Worm (Caenorhabditis elegans) whole organism, mixed stage, embryonic: ENCODE results near the gene F21H7.3.

ENCODE experiments used
- bed-3 ChIP-seq: fragments of 200-800 bp; sonication (Bioruptor generic); optimal IDR thresholded peaks from 3 replicates; lab custom pipeline; 2018; ENCODE audit warnings: mild to moderate bottlenecking, missing genetic modification characterization, moderate library complexity, missing compliant biosample characterization
- blmp-1 ChIP-seq: fragments of 150-350 bp; optimal IDR thresholded peaks from 2 replicates; lab custom pipeline; 2014; ENCODE audit warnings: missing biosample characterization, missing genetic modification characterization
- lsy-2 ChIP-seq: fragments of 150-350 bp; optimal IDR thresholded peaks from 2 replicates; lab custom pipeline; 2014; ENCODE audit warnings: missing biosample characterization, missing genetic modification characterization
- nhr-12 ChIP-seq: fragments of 150-350 bp; optimal IDR thresholded peaks from 2 replicates; lab custom pipeline; 2014; ENCODE audit warnings: missing biosample characterization, missing genetic modification characterization
- nhr-237 ChIP-seq: fragments of 150-350 bp; optimal IDR thresholded peaks from 2 replicates; lab custom pipeline; 2014; ENCODE audit warnings: missing biosample characterization, missing genetic modification characterization
- nhr-76 ChIP-seq: sonication (generic microtip); optimal IDR thresholded peaks from 2 replicates; lab custom pipeline; 2017; ENCODE audit warnings: missing biosample characterization, missing genetic modification characterization
- pha-4 ChIP-seq: fragments of 150-350 bp; optimal IDR thresholded peaks from 2 replicates; lab custom pipeline; 2018; ENCODE audit warnings: missing biosample characterization, missing genetic modification reagents, missing genetic modification characterization
- sptf-1 ChIP-seq: sonication (generic microtip); optimal IDR thresholded peaks from 2 replicates; lab custom pipeline; 2017; ENCODE audit warnings: mild to moderate bottlenecking, missing genetic modification characterization, moderate library complexity, missing compliant biosample characterization
- unc-120 ChIP-seq: sonication (generic microtip); optimal IDR thresholded peaks from 2 replicates; lab custom pipeline; 2017; ENCODE audit warnings: missing genetic modification characterization, missing compliant biosample characterization; ENCODE audit not compliant: poor library complexity, severe bottlenecking
- unc-39 ChIP-seq: fragments of 150-350 bp; optimal IDR thresholded peaks from 2 replicates; lab custom pipeline; 2014; ENCODE audit warnings: missing biosample characterization, missing genetic modification characterization
- unc-62 ChIP-seq: fragments of 150-350 bp; optimal IDR thresholded peaks from 2 replicates; lab custom pipeline; 2014; ENCODE audit warnings: missing biosample characterization, missing genetic modification reagents, missing genetic modification characterization

ce11 chrV:16192114-16192513, 42.9 kb downstream of the F21H7.3 start, which contains the start of gene srh-279:
- TF ChIP-seq nhr-237 (tag; lab: Kevin White, UChicago): no peak
- TF ChIP-seq unc-62 (GFP tag; lab: Kevin White, UChicago): no peak
- TF ChIP-seq unc-39: no peak
- no peak for TF ChIP-seq nhr-12
- TF ChIP-seq nhr-76 (tag; lab: Kevin White, UChicago): no peak
- no peak for TF ChIP-seq unc-120
- no peak for TF ChIP-seq bed-3 (GFP tag; lab: Kevin White, UChicago)
- no peak for TF ChIP-seq pha-4
- no peak for TF ChIP-seq blmp-1 (tag; lab: Kevin White, UChicago)
- no peak for TF ChIP-seq sptf-1
- no peak for TF ChIP-seq lsy-2 (tag; lab: Kevin White, UChicago)
